Fruit fly (Drosophila melanogaster): ENCODE data around the gene CG1092.

- TF ChIP-seq bab1 (GFP tag; optimal IDR thresholded peaks at IDR 0.05): peak; percentile 91
- peak; percentile 71 for TF ChIP-seq pad (GFP tag; optimal IDR thresholded peaks at IDR 0.05)
- no peak for TF ChIP-seq cnc (optimal IDR thresholded peaks at IDR 0.05)
- TF ChIP-seq CG1620 (GFP tag; optimal IDR thresholded peaks at IDR 0.05): peak; percentile 80
- TF ChIP-seq CG5204 (GFP tag; optimal IDR thresholded peaks at IDR 0.05): peak; percentile 82
- no peak for TF ChIP-seq kay (GFP tag; ENCODE audit: borderline replicate concordance)
- peak; percentile 55 for TF ChIP-seq ovo (GFP tag; optimal IDR thresholded peaks at IDR 0.05)
- peak; percentile 75 for TF ChIP-seq CG7045 (GFP tag; optimal IDR thresholded peaks at IDR 0.05)
- peak; percentile 83 for TF ChIP-seq toe (GFP tag; optimal IDR thresholded peaks at IDR 0.05)
- TF ChIP-seq tj (GFP tag; optimal IDR thresholded peaks at IDR 0.05): peak; percentile 51
- peak; percentile 88 for TF ChIP-seq CG7101 (tag; optimal IDR thresholded peaks at IDR 0.05)
- peak; percentile 77 for TF ChIP-seq CG14711 (tag; optimal IDR thresholded peaks at IDR 0.05)
Observed at dm6 chr3R:4229137-4229764, 37.3 kb upstream of the CG1092 start, which contains the start of gene DhpD.
